Worm (Caenorhabditis elegans) whole organism, L4 larva: ENCODE measurements around the gene str-204.

Source experiments
- ceh-82 ChIP-seq: sonication (generic microtip); optimal IDR thresholded peaks from 2 replicates; lab custom pipeline; 2017; ENCODE audit warnings: missing biosample characterization, missing genetic modification characterization
- fos-1 ChIP-seq: fragments of 150-350 bp; optimal IDR thresholded peaks from 2 replicates; lab custom pipeline; 2014; ENCODE audit warnings: missing biosample characterization, missing genetic modification characterization

ce11 chrV:7199932-7200331 lies 40.4 kb downstream of the str-204 start, which contains the start of gene F09G2.1:
- TF ChIP-seq fos-1 (tag; lab: Kevin White, UChicago) (no peak), ceh-82 (tag; lab: Kevin White, UChicago) (no peak)
